Fruit fly (Drosophila melanogaster) whole organism, larva: ENCODE data around the gene CG34452.

ENCODE experiments used
- noc ChIP-seq: fragments of 200-800 bp; sonication (Bioruptor generic); optimal IDR thresholded peaks from 3 replicates; lab custom pipeline; 2019; ENCODE audit warnings: missing biosample characterization, mild to moderate bottlenecking, missing genetic modification characterization, moderate library complexity

Gene CG34452

dm6 chr3L:15683345-15683922, 4.3 kb downstream of the CG34452 start, which contains the start of the genes CG7579 and Pgant8:
CG7579 (minus strand) TSS chr3L:15683445.
Pgant8 (plus strand) TSS chr3L:15683872.
- no peak for TF ChIP-seq noc

dm6 chr3L:15679420-15679819, 8.3 kb downstream of the CG34452 start, which contains the start of gene CG7304:
CG7304 (plus strand) TSS chr3L:15679720.
- TF ChIP-seq noc: no peak

- no peak for TF ChIP-seq noc
Measured at dm6 chr3L:15678284-15678683, 9.4 kb downstream of the CG34452 start.

dm6 chr3L:15677662-15678061, 10.0 kb downstream of the CG34452 start:
- TF ChIP-seq noc: no peak

- TF ChIP-seq noc: no peak
Measured at dm6 chr3L:15675111-15675510, 12.6 kb downstream of the CG34452 start.

dm6 chr3L:15672800-15673199, 14.9 kb downstream of the CG34452 start:
- TF ChIP-seq noc: no peak

- no peak for TF ChIP-seq noc
Measured at dm6 chr3L:15670455-15670854, 17.2 kb downstream of the CG34452 start.

dm6 chr3L:15669939-15670338, 17.8 kb downstream of the CG34452 start:
- TF ChIP-seq noc: no peak

- no peak for TF ChIP-seq noc
Measured at dm6 chr3L:15665741-15666140, 22.0 kb downstream of the CG34452 start.

dm6 chr3L:15664199-15664794, 23.4 kb downstream of the CG34452 start:
- no peak for TF ChIP-seq noc

- no peak for TF ChIP-seq noc
Measured at dm6 chr3L:15662510-15662909, 25.2 kb downstream of the CG34452 start.

- no peak for TF ChIP-seq noc
Measured at dm6 chr3L:15661567-15661966, 26.1 kb downstream of the CG34452 start, which contains the start of gene CG43082. CG43082 (plus strand) TSS chr3L:15661867.

dm6 chr3L:15660915-15661314, 26.8 kb downstream of the CG34452 start, which contains the start of the genes Eig71Ej and Eig71Ek:
Eig71Ej (minus strand) TSS chr3L:15661015.
Eig71Ek (plus strand) TSS chr3L:15661248.
- TF ChIP-seq noc: no peak

dm6 chr3L:15659341-15659740, 28.4 kb downstream of the CG34452 start, which contains the start of the genes Eig71Eh and Eig71Ei:
Eig71Eh (minus strand) TSS chr3L:15659441.
Eig71Ei (plus strand) TSS chr3L:15659707.
- no peak for TF ChIP-seq noc

dm6 chr3L:15657290-15657689, 30.4 kb downstream of the CG34452 start, which contains the start of the genes Eig71Ef and Eig71Eg:
Eig71Ef (minus strand) TSS chr3L:15657390.
Eig71Eg (plus strand) TSS chr3L:15657628.
- TF ChIP-seq noc: no peak

- no peak for TF ChIP-seq noc
Measured at dm6 chr3L:15655910-15656309, 31.8 kb downstream of the CG34452 start, which contains the start of gene Eig71Ee. Eig71Ee (minus strand) TSS chr3L:15656010.

- TF ChIP-seq noc: no peak
Measured at dm6 chr3L:15652154-15652553, 35.5 kb downstream of the CG34452 start, which contains the start of the genes Eig71Ec and Eig71Ed. Eig71Ec (minus strand) TSS chr3L:15652254. Eig71Ed (plus strand) TSS chr3L:15652537.

dm6 chr3L:15650552-15650951, 37.1 kb downstream of the CG34452 start, which contains the start of gene CG43084:
CG43084 (plus strand) TSS chr3L:15650852.
- TF ChIP-seq noc: no peak
